5 worm cellular contexts compared by ENCODE assay signal in the genomic region with DNA sequence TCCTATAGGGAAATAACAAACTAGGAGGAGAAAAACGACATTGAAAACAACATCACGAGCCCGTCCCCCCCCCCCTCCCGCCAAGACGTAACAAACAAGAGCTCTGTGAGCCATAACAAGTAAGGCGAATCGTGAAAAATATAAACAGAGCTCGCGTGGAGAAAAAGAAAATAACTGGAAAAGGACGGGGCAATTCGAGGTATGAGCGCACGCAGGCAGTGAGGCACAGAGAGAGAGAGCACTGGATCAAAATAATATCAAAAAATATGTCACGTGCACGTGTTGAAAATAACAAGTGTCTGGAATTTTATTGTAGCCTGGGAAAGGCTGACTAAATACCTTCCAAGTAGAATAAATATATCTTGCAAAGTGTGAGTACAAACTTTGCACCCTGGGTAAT.
TF ChIP-seq lines count a peak whose summit lies in the region.

No protein-coding gene starts in this region.

TF ChIP-seq in whole organism, L1 larva, 84 proteins besides CTCF, POLR2A, EP300 and RAD21 (continues in another document):
- peak; percentile 62 for TF ChIP-seq egl-13 (tag; optimal IDR thresholded peaks at IDR 0.05; lab: Kevin White, UChicago)
- no peak for TF ChIP-seq zip-4 (GFP tag; optimal IDR thresholded peaks at IDR 0.05; lab: Kevin White, UChicago)
- no peak for TF ChIP-seq nhr-85 (tag; lab: Kevin White, UChicago)
- peak; percentile 86 for TF ChIP-seq lin-14 (GFP tag; optimal IDR thresholded peaks at IDR 0.05; lab: Kevin White, UChicago)
- TF ChIP-seq unc-86 (tag; optimal IDR thresholded peaks at IDR 0.05; lab: Kevin White, UChicago) = peak; percentile 67
- peak; percentile 60 for TF ChIP-seq swsn-7 (tag; optimal IDR thresholded peaks at IDR 0.05; lab: Kevin White, UChicago)
- peak; percentile 84 for TF ChIP-seq nhr-11 (tag; optimal IDR thresholded peaks at IDR 0.05; lab: Kevin White, UChicago)
- peak; percentile 54 for TF ChIP-seq dsc-1 (tag; optimal IDR thresholded peaks at IDR 0.05; lab: Kevin White, UChicago)
- TF ChIP-seq ceh-90 (tag; optimal IDR thresholded peaks at IDR 0.05; lab: Kevin White, UChicago) = no peak
- TF ChIP-seq nhr-12 (tag; optimal IDR thresholded peaks at IDR 0.05; lab: Kevin White, UChicago) = no peak
- TF ChIP-seq lsy-2 (tag; optimal IDR thresholded peaks at IDR 0.05; lab: Kevin White, UChicago) = peak; percentile 15 to 47
- peak; percentile 28 for TF ChIP-seq ztf-4 (tag; optimal IDR thresholded peaks at IDR 0.05; lab: Kevin White, UChicago)
- peak; percentile 5 for TF ChIP-seq fkh-10 (GFP tag; optimal IDR thresholded peaks at IDR 0.05; lab: Kevin White, UChicago)
- peak; percentile 73 for TF ChIP-seq pax-3 (tag; optimal IDR thresholded peaks at IDR 0.05; lab: Kevin White, UChicago)
- TF ChIP-seq fkh-8 (tag; optimal IDR thresholded peaks at IDR 0.05; lab: Kevin White, UChicago) = peak; percentile 98
- peak; percentile 52 for TF ChIP-seq mep-1 (tag; optimal IDR thresholded peaks at IDR 0.05; lab: Kevin White, UChicago)
- no peak for TF ChIP-seq mdl-1 (tag; optimal IDR thresholded peaks at IDR 0.05; lab: Kevin White, UChicago)
- TF ChIP-seq nhr-20 (tag; optimal IDR thresholded peaks at IDR 0.05; lab: Kevin White, UChicago) = peak; percentile 51

TF ChIP-seq in whole organism, L2 larva, 48 proteins besides CTCF, POLR2A, EP300 and RAD21 (continues in another document):
- TF ChIP-seq nhr-129 (tag; optimal IDR thresholded peaks at IDR 0.05; lab: Kevin White, UChicago) (no peak), lin-11 (tag; optimal IDR thresholded peaks at IDR 0.05; lab: Kevin White, UChicago) (peak; percentile 53), nhr-77 (tag; optimal IDR thresholded peaks at IDR 0.05; lab: Kevin White, UChicago) (no peak), crh-2 (tag; optimal IDR thresholded peaks at IDR 0.05; lab: Kevin White, UChicago) (peak; percentile 31), lsy-2 (tag; optimal IDR thresholded peaks at IDR 0.05; lab: Kevin White, UChicago) (peak in 1 of 2 experiments; percentile 43), nhr-21 (tag; optimal IDR thresholded peaks at IDR 0.05; lab: Kevin White, UChicago) (peak; percentile 17), sem-4 (tag; optimal IDR thresholded peaks at IDR 0.05; lab: Kevin White, UChicago) (no peak), nhr-12 (tag; optimal IDR thresholded peaks at IDR 0.05; lab: Kevin White, UChicago) (no peak), nhr-23 (tag; optimal IDR thresholded peaks at IDR 0.05; lab: Kevin White, UChicago) (no peak), dmd-4 (tag; optimal IDR thresholded peaks at IDR 0.05; lab: Kevin White, UChicago) (no peak), nhr-237 (tag; optimal IDR thresholded peaks at IDR 0.05; lab: Kevin White, UChicago) (no peak), ZK546.5 (tag; optimal IDR thresholded peaks at IDR 0.05; lab: Kevin White, UChicago) (no peak), blmp-1 (tag; optimal IDR thresholded peaks at IDR 0.05; lab: Kevin White, UChicago; ENCODE audit: insufficient read depth) (no peak), C34F6.9 (tag; optimal IDR thresholded peaks at IDR 0.05; lab: Kevin White, UChicago) (peak; percentile 54), ztf-4 (tag; optimal IDR thresholded peaks at IDR 0.05; lab: Kevin White, UChicago) (no peak), aly-2 (tag; optimal IDR thresholded peaks at IDR 0.05; lab: Kevin White, UChicago) (no peak), ztf-1 (GFP tag; conservative IDR thresholded peaks at IDR 0.05; lab: Robert Waterston, UW) (no peak), unc-55 (GFP tag; optimal IDR thresholded peaks at IDR 0.05; lab: Kevin White, UChicago) (no peak)

TF ChIP-seq in whole organism, L3 larva, 47 proteins besides CTCF, POLR2A, EP300 and RAD21:
- TF ChIP-seq nhr-28 (tag; optimal IDR thresholded peaks at IDR 0.05; lab: Kevin White, UChicago) (no peak), pha-4 (tag; optimal IDR thresholded peaks at IDR 0.05; lab: Kevin White, UChicago) (peak; percentile 64), mml-1 (tag; optimal IDR thresholded peaks at IDR 0.05; lab: Kevin White, UChicago) (no peak), aly-2 (tag; optimal IDR thresholded peaks at IDR 0.05; lab: Kevin White, UChicago) (no peak), nhr-25 (tag; optimal IDR thresholded peaks at IDR 0.05; lab: Kevin White, UChicago) (no peak), ceh-28 (tag; optimal IDR thresholded peaks at IDR 0.05; lab: Kevin White, UChicago) (no peak), nhr-11 (tag; optimal IDR thresholded peaks at IDR 0.05; lab: Kevin White, UChicago) (peak; percentile 73), jun-1 (tag; optimal IDR thresholded peaks at IDR 0.05; lab: Kevin White, UChicago) (no peak), fkh-2 (tag; optimal IDR thresholded peaks at IDR 0.05; lab: Kevin White, UChicago) (no peak), nfya-1 (tag; optimal IDR thresholded peaks at IDR 0.05; lab: Kevin White, UChicago; ENCODE audit: insufficient read depth) (peak; percentile 36), elt-3 (tag; optimal IDR thresholded peaks at IDR 0.05; lab: Kevin White, UChicago) (no peak), egl-27 (tag; optimal IDR thresholded peaks at IDR 0.05; lab: Kevin White, UChicago) (no peak)

TF ChIP-seq in whole organism, L4 larva, 104 proteins besides CTCF, POLR2A, EP300 and RAD21 (continues in another document):
- TF ChIP-seq ceh-44 (GFP tag; IDR thresholded peaks at IDR 0.05; lab: Robert Waterston, UW) = no peak
- TF ChIP-seq F49E8.2 (tag; optimal IDR thresholded peaks at IDR 0.05; lab: Kevin White, UChicago; ENCODE audit: borderline replicate concordance) = no peak
- no peak for TF ChIP-seq nhr-41 (GFP tag; IDR thresholded peaks at IDR 0.05; lab: Robert Waterston, UW)
- TF ChIP-seq mdl-1 (tag; optimal IDR thresholded peaks at IDR 0.05; lab: Kevin White, UChicago) = peak in 1 of 2 experiments; percentile 37
- TF ChIP-seq lsy-2 (tag; optimal IDR thresholded peaks at IDR 0.05; lab: Kevin White, UChicago) = peak in 1 of 2 experiments; percentile 28
- TF ChIP-seq dmd-8 (GFP tag; IDR thresholded peaks at IDR 0.05; lab: Robert Waterston, UW) = no peak
- TF ChIP-seq mdt-29 (GFP tag; IDR thresholded peaks at IDR 0.05; lab: Robert Waterston, UW) = no peak
- TF ChIP-seq Y75B8A.6 (GFP tag; IDR thresholded peaks at IDR 0.05; lab: Robert Waterston, UW) = no peak
- no peak for TF ChIP-seq daf-12 (tag; optimal IDR thresholded peaks at IDR 0.05; lab: Kevin White, UChicago)
- no peak for TF ChIP-seq ceh-62 (tag; optimal IDR thresholded peaks at IDR 0.05; lab: Kevin White, UChicago)
- TF ChIP-seq lin-29 (GFP tag; IDR thresholded peaks at IDR 0.05; lab: Robert Waterston, UW) = no peak
- no peak for TF ChIP-seq hmg-1.1 (GFP tag; IDR thresholded peaks at IDR 0.05; lab: Robert Waterston, UW)
- TF ChIP-seq D1046.2 (GFP tag; IDR thresholded peaks at IDR 0.05; lab: Robert Waterston, UW) = no peak
- no peak for TF ChIP-seq nhr-10 (tag; optimal IDR thresholded peaks at IDR 0.05; lab: Kevin White, UChicago)
- TF ChIP-seq attf-4 (tag; optimal IDR thresholded peaks at IDR 0.05; lab: Kevin White, UChicago) = no peak
- peak; percentile 22 for TF ChIP-seq nhr-6 (tag; optimal IDR thresholded peaks at IDR 0.05; lab: Kevin White, UChicago)
- no peak for TF ChIP-seq ceh-28 (tag; optimal IDR thresholded peaks at IDR 0.05; lab: Kevin White, UChicago)
- no peak for TF ChIP-seq lin-39 (tag; optimal IDR thresholded peaks at IDR 0.05; lab: Kevin White, UChicago)
- peak in 1 of 2 experiments; percentile 3 for TF ChIP-seq hif-1 (tag; optimal IDR thresholded peaks at IDR 0.05; lab: Kevin White, UChicago)
- peak; percentile 8 for TF ChIP-seq hlh-11 (tag; optimal IDR thresholded peaks at IDR 0.05; lab: Kevin White, UChicago)
- TF ChIP-seq nhr-237 (tag; optimal IDR thresholded peaks at IDR 0.05; lab: Kevin White, UChicago) = no peak
- TF ChIP-seq sdz-12 (GFP tag; optimal IDR thresholded peaks at IDR 0.05; lab: Kevin White, UChicago) = no peak
- no peak for TF ChIP-seq nhr-111 (GFP tag; optimal IDR thresholded peaks at IDR 0.05; lab: Kevin White, UChicago)
- TF ChIP-seq R02D3.7 (tag; optimal IDR thresholded peaks at IDR 0.05; lab: Kevin White, UChicago) = no peak

TF ChIP-seq in whole organism, young adult, 124 proteins besides CTCF, POLR2A, EP300 and RAD21:
- peak; percentile 56 for TF ChIP-seq K12H6.12 (tag; optimal IDR thresholded peaks at IDR 0.05; lab: Kevin White, UChicago)
- no peak for TF ChIP-seq atf-7 (tag; optimal IDR thresholded peaks at IDR 0.05; lab: Kevin White, UChicago)
- TF ChIP-seq lsl-1 (GFP tag; optimal IDR thresholded peaks at IDR 0.05; lab: Kevin White, UChicago) = no peak
- no peak for TF ChIP-seq cebp-1 (GFP tag; IDR thresholded peaks at IDR 0.05; lab: Robert Waterston, UW)
- peak; percentile 53 for TF ChIP-seq cebp-1 (tag; optimal IDR thresholded peaks at IDR 0.05; lab: Kevin White, UChicago)
